Fruit fly (Drosophila melanogaster) whole organism, embryonic: ENCODE results near the gene CG32425.

ENCODE experiments used
- Ada2b ChIP-seq: fragments of 200-800 bp; sonication (Bioruptor generic); IDR thresholded peaks from 2 replicates; pipeline ENCODE4 v1.3.6; 2022; ENCODE audit warnings: missing biosample characterization, missing genetic modification characterization
- CG10543 ChIP-seq: fragments of 200-800 bp; sonication (Bioruptor generic); optimal IDR thresholded peaks from 3 replicates; lab custom pipeline; 2017; ENCODE audit warnings: missing biosample characterization, mild to moderate bottlenecking, missing genetic modification characterization, moderate library complexity
- CG11456 ChIP-seq: fragments of 200-800 bp; sonication (Bioruptor generic); IDR thresholded peaks from 3 replicates; pipeline ENCODE4 v1.3.6; 2022; ENCODE audit warnings: missing biosample characterization, missing genetic modification characterization
- CG12769 ChIP-seq: fragments of 200-800 bp; sonication (Bioruptor generic); optimal IDR thresholded peaks from 2 replicates; lab custom pipeline; 2019; ENCODE audit warnings: missing biosample characterization, mild to moderate bottlenecking, missing genetic modification characterization, moderate library complexity
- CG15269 ChIP-seq: fragments of 200-800 bp; sonication (Bioruptor generic); optimal IDR thresholded peaks from 2 replicates; lab custom pipeline; 2018; ENCODE audit warnings: missing biosample characterization, mild to moderate bottlenecking, missing genetic modification characterization, moderate library complexity
- CG15479 ChIP-seq: fragments of 200-800 bp; sonication (Bioruptor generic); optimal IDR thresholded peaks from 3 replicates; lab custom pipeline; 2019; ENCODE audit warnings: missing biosample characterization, mild to moderate bottlenecking, missing genetic modification characterization, moderate library complexity
- CG17385 ChIP-seq: fragments of 200-800 bp; sonication (Bioruptor generic); optimal IDR thresholded peaks from 3 replicates; lab custom pipeline; 2018; ENCODE audit warnings: missing biosample characterization, mild to moderate bottlenecking, missing genetic modification characterization
- CG3281 ChIP-seq: fragments of 200-800 bp; sonication (Bioruptor generic); optimal IDR thresholded peaks from 3 replicates; lab custom pipeline; 2017; ENCODE audit warnings: missing biosample characterization, mild to moderate bottlenecking, missing genetic modification characterization
- CG33213 ChIP-seq: fragments of 200-800 bp; sonication (Bioruptor generic); optimal IDR thresholded peaks from 3 replicates; lab custom pipeline; 2016; ENCODE audit warnings: missing biosample characterization, missing genetic modification characterization
- CG34376 ChIP-seq: fragments of 200-800 bp; sonication (Bioruptor generic); optimal IDR thresholded peaks from 2 replicates; lab custom pipeline; 2018; ENCODE audit warnings: missing biosample characterization, mild to moderate bottlenecking, missing genetic modification characterization
- CG4424 ChIP-seq: fragments of 200-800 bp; sonication (Bioruptor generic); optimal IDR thresholded peaks from 3 replicates; lab custom pipeline; 2016; ENCODE audit warnings: missing biosample characterization, missing genetic modification characterization
- CG6175 ChIP-seq: fragments of 200-800 bp; sonication (Bioruptor generic); IDR thresholded peaks from 3 replicates; pipeline ENCODE4 v1.3.6; 2022; ENCODE audit warnings: missing biosample characterization, missing genetic modification characterization
- CG6791 ChIP-seq: fragments of 200-800 bp; sonication (Bioruptor generic); IDR thresholded peaks from 3 replicates; pipeline ENCODE4 v1.3.6; 2022; ENCODE audit warnings: missing biosample characterization, missing genetic modification characterization; ENCODE audit not compliant: partially characterized antibody
- CG7786 ChIP-seq: fragments of 200-800 bp; sonication (Bioruptor generic); optimal IDR thresholded peaks from 2 replicates; lab custom pipeline; 2016; ENCODE audit warnings: missing biosample characterization, missing genetic modification characterization
- CG8290 ChIP-seq, 3 experiments: fragments of 200-800 bp; sonication (Bioruptor generic); optimal IDR thresholded peaks; 2 replicates each; lab custom pipeline; 2016 to 2019; ENCODE audit warnings: missing biosample characterization in 3 of 3, missing genetic modification characterization in 3 of 3, mild to moderate bottlenecking in 2 of 3, moderate library complexity in 1 of 3
- CG8388 ChIP-seq: fragments of 200-800 bp; sonication (Bioruptor generic); optimal IDR thresholded peaks from 2 replicates; lab custom pipeline; 2019; ENCODE audit warnings: missing biosample characterization, mild to moderate bottlenecking, missing genetic modification characterization, moderate library complexity
- CG9215 ChIP-seq: fragments of 200-800 bp; sonication (Bioruptor generic); IDR thresholded peaks from 2 replicates; pipeline ENCODE4 v1.3.6; 2022; ENCODE audit warnings: missing biosample characterization, missing genetic modification characterization
- Camta ChIP-seq: fragments of 200-800 bp; sonication (Bioruptor generic); optimal IDR thresholded peaks from 2 replicates; lab custom pipeline; 2016; ENCODE audit warnings: missing biosample characterization, missing genetic modification characterization
- D ChIP-seq, 2 experiments: fragments of 200-800 bp in 1 of 2; fragments of >200 bp in 1 of 2; sonication (Bioruptor generic) in 1 of 2; optimal IDR thresholded peaks; 2 replicates in 1 of 2; 3 replicates in 1 of 2; lab custom pipeline; 2017; ENCODE audit warnings: mild to moderate bottlenecking in 1 of 2, missing biosample characterization in 1 of 2, missing genetic modification characterization in 1 of 2, missing genetic modification reagents in 1 of 2
- D19B ChIP-seq: fragments of 200-800 bp; sonication (Bioruptor generic); optimal IDR thresholded peaks from 2 replicates; lab custom pipeline; 2017; ENCODE audit warnings: missing biosample characterization, mild to moderate bottlenecking, missing genetic modification characterization
- Doc2 ChIP-seq: fragments of 200-800 bp; sonication (Bioruptor generic); IDR thresholded peaks from 2 replicates; pipeline ENCODE4 v1.3.6; 2022; ENCODE audit warnings: missing biosample characterization, missing genetic modification characterization
- Ets65A ChIP-seq: fragments of 200-800 bp; sonication (Bioruptor generic); peaks from one replicate; lab custom pipeline; 2016; ENCODE audit warnings: missing biosample characterization, missing genetic modification characterization
- Hey ChIP-seq: fragments of 200-800 bp; sonication (Bioruptor generic); optimal IDR thresholded peaks from 3 replicates; lab custom pipeline; 2018; ENCODE audit warnings: missing biosample characterization, mild to moderate bottlenecking, missing genetic modification characterization
- HmgZ ChIP-seq: fragments of 200-800 bp; sonication (Bioruptor generic); optimal IDR thresholded peaks from 2 replicates; lab custom pipeline; 2018; ENCODE audit warnings: missing biosample characterization, mild to moderate bottlenecking, missing genetic modification characterization
- MTF-1 ChIP-seq: fragments of 200-800 bp; sonication (Bioruptor generic); optimal IDR thresholded peaks from 2 replicates; lab custom pipeline; 2018; ENCODE audit warnings: missing biosample characterization, mild to moderate bottlenecking, missing genetic modification characterization, borderline replicate concordance
- Nf-YB ChIP-seq: fragments of 200-800 bp; sonication (Bioruptor generic); optimal IDR thresholded peaks from 3 replicates; lab custom pipeline; 2019; ENCODE audit warnings: missing biosample characterization, mild to moderate bottlenecking, missing genetic modification characterization, moderate library complexity
- PHDP ChIP-seq: fragments of 200-800 bp; sonication (Bioruptor generic); optimal IDR thresholded peaks from 3 replicates; lab custom pipeline; 2018; ENCODE audit warnings: missing biosample characterization, mild to moderate bottlenecking, missing genetic modification characterization, moderate library complexity
- Ssrp ChIP-seq: fragments of 200-800 bp; sonication (Bioruptor generic); optimal IDR thresholded peaks from 2 replicates; lab custom pipeline; 2018; ENCODE audit warnings: missing biosample characterization, mild to moderate bottlenecking, missing genetic modification characterization, moderate library complexity
- abd-A ChIP-seq: fragments of 200-800 bp; sonication (Bioruptor generic); optimal IDR thresholded peaks from 3 replicates; lab custom pipeline; 2019; ENCODE audit warnings: missing biosample characterization, mild to moderate bottlenecking, missing genetic modification characterization, moderate library complexity
- al ChIP-seq: fragments of 200-800 bp; sonication (Bioruptor generic); IDR thresholded peaks from 2 replicates; pipeline ENCODE4 v1.3.6; 2022; ENCODE audit warnings: missing biosample characterization, missing genetic modification characterization
- cwo ChIP-seq: fragments of 200-800 bp; sonication (Bioruptor generic); optimal IDR thresholded peaks from 3 replicates; lab custom pipeline; 2017; ENCODE audit warnings: missing biosample characterization, missing genetic modification characterization, mild to moderate bottlenecking, moderate library complexity, missing genetic modification reagents
- dan ChIP-seq: fragments of 200-800 bp; sonication (Bioruptor generic); IDR thresholded peaks from 2 replicates; pipeline ENCODE4 v1.3.6; 2022; ENCODE audit warnings: missing biosample characterization, missing genetic modification characterization
- disco-r ChIP-seq: fragments of 200-800 bp; sonication (Bioruptor generic); optimal IDR thresholded peaks from 2 replicates; lab custom pipeline; 2016; ENCODE audit warnings: missing biosample characterization, missing genetic modification characterization
- exex ChIP-seq: fragments of 200-800 bp; sonication (Bioruptor generic); optimal IDR thresholded peaks from 4 replicates; lab custom pipeline; 2018; ENCODE audit warnings: missing biosample characterization, mild to moderate bottlenecking, missing genetic modification characterization, moderate library complexity
- gcm2 ChIP-seq: fragments of 200-800 bp; sonication (Bioruptor generic); optimal IDR thresholded peaks from 2 replicates; lab custom pipeline; 2016; ENCODE audit warnings: missing biosample characterization, missing genetic modification characterization
- grau ChIP-seq: fragments of 200-800 bp; optimal IDR thresholded peaks from 3 replicates; lab custom pipeline; 2019; ENCODE audit warnings: missing biosample characterization, mild to moderate bottlenecking, missing genetic modification characterization, moderate library complexity
- grn ChIP-seq: fragments of 200-800 bp; sonication (Bioruptor generic); optimal IDR thresholded peaks from 3 replicates; lab custom pipeline; 2017; ENCODE audit warnings: missing biosample characterization, missing genetic modification characterization
- gro ChIP-seq: fragments of 200-800 bp; sonication (Bioruptor generic); optimal IDR thresholded peaks from 2 replicates; lab custom pipeline; 2016; ENCODE audit warnings: missing biosample characterization, missing genetic modification characterization
- ham ChIP-seq: fragments of 200-800 bp; sonication (Bioruptor generic); IDR thresholded peaks from 2 replicates; pipeline ENCODE4 v1.3.6; 2022; ENCODE audit warnings: missing biosample characterization, missing genetic modification characterization
- jing ChIP-seq: fragments of 200-800 bp; sonication (Bioruptor generic); optimal IDR thresholded peaks from 2 replicates; lab custom pipeline; 2018; ENCODE audit warnings: missing biosample characterization, mild to moderate bottlenecking, missing genetic modification characterization
- mirr ChIP-seq: fragments of 200-800 bp; sonication (Bioruptor generic); optimal IDR thresholded peaks from 3 replicates; lab custom pipeline; 2018; ENCODE audit warnings: missing biosample characterization, mild to moderate bottlenecking, missing genetic modification characterization
- pnt ChIP-seq: fragments of 200-800 bp; sonication (Bioruptor generic); optimal IDR thresholded peaks from 3 replicates; lab custom pipeline; 2016; ENCODE audit warnings: missing biosample characterization, missing genetic modification characterization
- row ChIP-seq: fragments of 200-800 bp; sonication (Bioruptor generic); IDR thresholded peaks from 3 replicates; pipeline ENCODE4 v1.3.6; 2022; ENCODE audit warnings: missing biosample characterization, missing genetic modification characterization
- sens ChIP-seq: fragments of 200-800 bp; sonication (Bioruptor generic); peaks from one replicate; lab custom pipeline; 2016; ENCODE audit warnings: missing biosample characterization, missing genetic modification characterization
- slbo ChIP-seq: fragments of 200-800 bp; sonication (Bioruptor generic); IDR thresholded peaks from 2 replicates; pipeline ENCODE4 v1.3.6; 2022; ENCODE audit warnings: missing biosample characterization, missing genetic modification characterization
- tgo ChIP-seq: fragments of 200-800 bp; sonication (Bioruptor generic); IDR thresholded peaks from 3 replicates; pipeline ENCODE4 v1.3.6; 2022; ENCODE audit warnings: missing biosample characterization, missing genetic modification characterization
- tin ChIP-seq: fragments of 200-800 bp; sonication (Bioruptor generic); optimal IDR thresholded peaks from 3 replicates; lab custom pipeline; 2016; ENCODE audit warnings: missing biosample characterization, missing genetic modification characterization

CG32425 gene

dm6 chr3L:20538458-20538857 lies 41.3 kb downstream of the CG32425 start (continued):
- TF ChIP-seq MTF-1 (GFP tag; lab: Kevin White, UChicago) (no peak), PHDP (tag; lab: Kevin White, UChicago) (no peak), Ssrp (no peak), CG4424 (GFP tag; lab: Kevin White, UChicago) (no peak), Doc2 (GFP tag; lab: Robert Waterston, UW) (no peak), CG33213 (no peak), CG11456 (GFP tag; lab: Robert Waterston, UW) (no peak), CG10543 (GFP tag; lab: Kevin White, UChicago) (peak; percentile 69), gcm2 (GFP tag; lab: Kevin White, UChicago) (no peak), tin (GFP tag; lab: Kevin White, UChicago) (no peak), Camta (GFP tag; lab: Kevin White, UChicago) (no peak), Ada2b (GFP tag; lab: Robert Waterston, UW) (no peak), al (GFP tag; lab: Robert Waterston, UW) (no peak), D19B (no peak), pnt (GFP tag; lab: Kevin White, UChicago) (no peak), mirr (no peak), abd-A (tag; lab: Kevin White, UChicago) (peak; percentile 36), jing (no peak), CG9215 (GFP tag; lab: Robert Waterston, UW) (no peak)
- TF ChIP-seq, all 482 proteins: peak for 10

dm6 chr3L:20539116-20539990 lies 42.2 kb downstream of the CG32425 start:
- peak; percentile 71 for TF ChIP-seq exex
- TF ChIP-seq Ada2b (GFP tag; lab: Robert Waterston, UW): 0 out of 2 replicates have a peak, but pooled peaks have one; percentile 4
- 0 out of 2 replicates have a peak, but pooled peaks have one; percentile 38 for TF ChIP-seq slbo (GFP tag; lab: Robert Waterston, UW)
- TF ChIP-seq grn (GFP tag; lab: Kevin White, UChicago): peak; percentile 88
- peak; percentile 16 for TF ChIP-seq HmgZ
- TF ChIP-seq dan (GFP tag; lab: Robert Waterston, UW): no peak
- TF ChIP-seq grau (tag; lab: Kevin White, UChicago): peak; percentile 4
- TF ChIP-seq D (optimal IDR thresholded peaks at IDR 0.05; lab: Kevin White, UChicago): no peak
- TF ChIP-seq D (GFP tag; optimal IDR thresholded peaks at IDR 0.05; lab: Kevin White, UChicago): no peak
- TF ChIP-seq CG34376 (GFP tag; lab: Kevin White, UChicago): peak; percentile 27
- TF ChIP-seq CG12769 (tag; lab: Kevin White, UChicago): no peak
- peak; percentile 8 for TF ChIP-seq CG7786 (GFP tag; lab: Kevin White, UChicago)
- peak; percentile 80 for TF ChIP-seq Ets65A (GFP tag; lab: Kevin White, UChicago)
- TF ChIP-seq row: peak; percentile 44
- no peak for TF ChIP-seq CG8290 (GFP tag; optimal IDR thresholded peaks at IDR 0.05; lab: Kevin White, UChicago)
- TF ChIP-seq CG8290 (tag; optimal IDR thresholded peaks at IDR 0.05; lab: Kevin White, UChicago): peak in 1 of 2 experiments; percentile 6
- TF ChIP-seq CG17385 (GFP tag; lab: Kevin White, UChicago): peak; percentile 1
- TF ChIP-seq tgo: 0 out of 3 replicates have a peak, but pooled peaks have one; percentile 29
- peak; percentile 75 for TF ChIP-seq CG8388
- TF ChIP-seq Hey (tag; lab: Kevin White, UChicago): peak; percentile 32
- TF ChIP-seq CG15269 (tag; lab: Kevin White, UChicago): peak; percentile 18
- peak; percentile 89 for TF ChIP-seq mirr
- TF ChIP-seq cwo (GFP tag; lab: Kevin White, UChicago): peak; percentile 16
- TF ChIP-seq CG15479 (GFP tag; lab: Kevin White, UChicago): peak; percentile 57
- peak; percentile 74 for TF ChIP-seq sens (GFP tag; lab: Kevin White, UChicago)
- TF ChIP-seq CG6175 (GFP tag; lab: Robert Waterston, UW): 0 out of 3 replicates have a peak, but pooled peaks have one; percentile 11
- no peak for TF ChIP-seq Nf-YB
- TF ChIP-seq ham (GFP tag; lab: Robert Waterston, UW): 0 out of 2 replicates have a peak, but pooled peaks have one; percentile 6
- TF ChIP-seq CG3281 (GFP tag; lab: Kevin White, UChicago): peak; percentile 20
- no peak for TF ChIP-seq CG6791
- no peak for TF ChIP-seq disco-r (GFP tag; lab: Kevin White, UChicago)
- peak; percentile 13 for TF ChIP-seq gro (GFP tag; lab: Kevin White, UChicago)
